Worm (Caenorhabditis elegans) whole organism, mixed stage, embryonic: Measurements from ENCODE around the gene pqn-39.

Experiments used
- lin-13 ChIP-seq: fragments of 150-350 bp; optimal IDR thresholded peaks from 2 replicates; lab custom pipeline; 2014; ENCODE audit warnings: missing biosample characterization, missing genetic modification characterization
- nhr-237 ChIP-seq: fragments of 150-350 bp; optimal IDR thresholded peaks from 2 replicates; lab custom pipeline; 2014; ENCODE audit warnings: missing biosample characterization, missing genetic modification characterization
- snpc-4 ChIP-seq: fragments of 150-350 bp; optimal IDR thresholded peaks from 2 replicates; lab custom pipeline; 2014; ENCODE audit warnings: missing biosample characterization, missing genetic modification characterization
- unc-62 ChIP-seq: fragments of 150-350 bp; optimal IDR thresholded peaks from 2 replicates; lab custom pipeline; 2014; ENCODE audit warnings: missing biosample characterization, missing genetic modification reagents, missing genetic modification characterization
- ztf-11 ChIP-seq: fragments of 150-350 bp; optimal IDR thresholded peaks from 2 replicates; lab custom pipeline; 2014; ENCODE audit warnings: missing biosample characterization, missing genetic modification characterization

ce11 chrX:13959849-13960248 lies 8.6 kb downstream of the pqn-39 start, which contains the start of gene syx-2:
- no peak for TF ChIP-seq nhr-237 (tag; lab: Kevin White, UChicago)
- TF ChIP-seq lin-13 (tag; lab: Kevin White, UChicago): no peak
- no peak for TF ChIP-seq unc-62 (GFP tag; lab: Kevin White, UChicago)
- no peak for TF ChIP-seq snpc-4 (tag; lab: Kevin White, UChicago)
- TF ChIP-seq ztf-11: no peak
